Fruit fly (Drosophila melanogaster) whole organism, embryonic: ENCODE results near the gene beag.
A peak's percentile ranks its signal among the peaks of the same experiment; 100 is the strongest.

ENCODE experiments used
- BEAF-32 ChIP-seq: fragments of 200-800 bp; sonication (Bioruptor generic); optimal IDR thresholded peaks from 3 replicates; lab custom pipeline; 2017; ENCODE audit warnings: missing biosample characterization, missing genetic modification characterization, mild to moderate bottlenecking, moderate library complexity, missing genetic modification reagents
- CG30403 ChIP-seq: fragments of 200-800 bp; sonication (Bioruptor generic); optimal IDR thresholded peaks from 3 replicates; lab custom pipeline; 2016; ENCODE audit warnings: missing biosample characterization, missing genetic modification characterization
- CG8944 ChIP-seq: fragments of 200-800 bp; sonication (Bioruptor generic); optimal IDR thresholded peaks from 3 replicates; lab custom pipeline; 2016; ENCODE audit warnings: missing biosample characterization, missing genetic modification characterization
- lilli ChIP-seq: fragments of 200-800 bp; sonication (Bioruptor generic); optimal IDR thresholded peaks from 3 replicates; lab custom pipeline; 2016; ENCODE audit warnings: missing biosample characterization, missing genetic modification characterization
- unpg ChIP-seq: fragments of 200-800 bp; sonication (Bioruptor generic); optimal IDR thresholded peaks from 3 replicates; lab custom pipeline; 2018; ENCODE audit warnings: missing biosample characterization, mild to moderate bottlenecking, missing genetic modification characterization, moderate library complexity

The beag gene

DNA sequence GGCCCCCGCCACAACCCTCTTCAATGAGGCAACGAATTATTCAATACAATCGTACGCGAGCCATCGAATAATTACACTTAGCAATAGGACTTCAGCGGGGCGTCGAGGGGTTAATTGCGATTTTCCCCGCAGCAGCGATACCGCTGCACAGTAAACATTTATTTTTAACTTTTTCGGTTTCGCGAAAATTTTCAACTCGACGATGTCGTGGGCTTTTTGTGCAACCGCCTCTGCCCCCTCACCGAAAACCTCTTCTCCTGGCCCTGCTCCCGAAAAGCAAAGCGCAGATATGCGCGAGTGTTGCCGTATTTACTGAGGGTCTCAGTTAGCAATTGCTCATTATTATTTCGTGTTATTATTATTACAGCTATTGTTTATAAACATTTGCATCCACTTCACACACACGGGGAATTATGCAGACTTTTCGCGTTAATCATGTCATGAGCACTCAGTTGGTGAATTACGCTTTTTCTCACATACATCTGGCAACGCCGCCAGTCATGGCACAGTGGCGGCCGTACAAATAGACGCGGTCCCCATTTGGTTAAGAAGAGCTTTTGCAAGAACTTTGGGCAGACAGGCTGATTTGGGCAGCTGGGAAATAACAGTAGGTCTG is 51.0 kb downstream of the beag start (continued):
- TF ChIP-seq CG8944 (GFP tag; lab: Kevin White, UChicago), result peak; percentile 47
- TF ChIP-seq unpg (GFP tag; lab: Kevin White, UChicago), result peak; percentile 43
- TF ChIP-seq lilli, result peak; percentile 82
- TF ChIP-seq BEAF-32 (GFP tag; lab: Kevin White, UChicago), result peak; percentile 31
- TF ChIP-seq CG30403 (GFP tag; lab: Kevin White, UChicago), result peak; percentile 50
